Fruit fly (Drosophila melanogaster) whole organism, embryonic: Measurements from ENCODE around the gene Setx.

Source experiments
- BEAF-32 ChIP-seq: fragments of 200-800 bp; sonication (Bioruptor generic); optimal IDR thresholded peaks from 3 replicates; lab custom pipeline; 2017; ENCODE audit warnings: missing biosample characterization, missing genetic modification characterization, mild to moderate bottlenecking, moderate library complexity, missing genetic modification reagents
- Bdp1 ChIP-seq: fragments of 200-800 bp; sonication (Bioruptor generic); optimal IDR thresholded peaks from 3 replicates; lab custom pipeline; 2016; ENCODE audit warnings: missing biosample characterization, missing genetic modification characterization
- CG13775 ChIP-seq: fragments of 200-800 bp; sonication (Bioruptor generic); optimal IDR thresholded peaks from 3 replicates; lab custom pipeline; 2017; ENCODE audit warnings: missing biosample characterization, mild to moderate bottlenecking, missing genetic modification characterization
- CG14014 ChIP-seq: fragments of 200-800 bp; sonication (Bioruptor generic); IDR thresholded peaks from 2 replicates; pipeline ENCODE4 v1.3.6; 2022; ENCODE audit warnings: missing biosample characterization, missing genetic modification characterization
- CG1529 ChIP-seq: fragments of 200-800 bp; sonication (Bioruptor generic); optimal IDR thresholded peaks from 3 replicates; lab custom pipeline; 2018; ENCODE audit warnings: missing biosample characterization, missing genetic modification characterization
- CG15514 ChIP-seq: fragments of 200-800 bp; sonication (Bioruptor generic); optimal IDR thresholded peaks from 3 replicates; lab custom pipeline; 2017; ENCODE audit warnings: missing biosample characterization, missing genetic modification characterization, mild to moderate bottlenecking, moderate library complexity, missing genetic modification reagents
- CG18476 ChIP-seq: fragments of 200-800 bp; sonication (Bioruptor generic); optimal IDR thresholded peaks from 2 replicates; lab custom pipeline; 2016; ENCODE audit warnings: missing biosample characterization, mild to moderate bottlenecking, missing genetic modification characterization
- CG30403 ChIP-seq: fragments of 200-800 bp; sonication (Bioruptor generic); optimal IDR thresholded peaks from 3 replicates; lab custom pipeline; 2016; ENCODE audit warnings: missing biosample characterization, missing genetic modification characterization
- CG3847 ChIP-seq: fragments of 200-800 bp; sonication (Bioruptor generic); IDR thresholded peaks from 2 replicates; pipeline ENCODE4 v1.3.6; 2022; ENCODE audit warnings: missing biosample characterization, missing genetic modification characterization
- CG4424 ChIP-seq: fragments of 200-800 bp; sonication (Bioruptor generic); optimal IDR thresholded peaks from 3 replicates; lab custom pipeline; 2016; ENCODE audit warnings: missing biosample characterization, missing genetic modification characterization
- CG9437 ChIP-seq: fragments of 200-800 bp; sonication (Bioruptor generic); optimal IDR thresholded peaks from 2 replicates; lab custom pipeline; 2018; ENCODE audit warnings: missing biosample characterization, mild to moderate bottlenecking, missing genetic modification characterization
- CoRest ChIP-seq: fragments of 200-800 bp; sonication (Bioruptor generic); optimal IDR thresholded peaks from 3 replicates; lab custom pipeline; 2018; ENCODE audit warnings: missing biosample characterization, mild to moderate bottlenecking, missing genetic modification characterization, moderate library complexity
- Deaf1 ChIP-seq: fragments of 200-800 bp; optimal IDR thresholded peaks from 3 replicates; lab custom pipeline; 2019; ENCODE audit warnings: missing biosample characterization, mild to moderate bottlenecking, missing genetic modification characterization, moderate library complexity
- HmgZ ChIP-seq: fragments of 200-800 bp; sonication (Bioruptor generic); optimal IDR thresholded peaks from 2 replicates; lab custom pipeline; 2018; ENCODE audit warnings: missing biosample characterization, mild to moderate bottlenecking, missing genetic modification characterization
- MESR4 ChIP-seq: fragments of 200-800 bp; sonication (Bioruptor generic); optimal IDR thresholded peaks from 2 replicates; lab custom pipeline; 2018; ENCODE audit warnings: missing biosample characterization, mild to moderate bottlenecking, missing genetic modification characterization, moderate library complexity
- Mad ChIP-seq: fragments of 200-800 bp; sonication (Bioruptor generic); optimal IDR thresholded peaks from 2 replicates; lab custom pipeline; 2016; ENCODE audit warnings: missing biosample characterization, missing genetic modification characterization
- Meics ChIP-seq: fragments of 200-800 bp; sonication (Bioruptor generic); optimal IDR thresholded peaks from 2 replicates; lab custom pipeline; 2017; ENCODE audit warnings: missing biosample characterization, mild to moderate bottlenecking, missing genetic modification characterization
- Pdp1 ChIP-seq, 2 experiments: fragments of 200-800 bp; sonication (Bioruptor generic); optimal IDR thresholded peaks; 3 replicates each; lab custom pipeline; 2016; ENCODE audit warnings: missing biosample characterization in 2 of 2, missing genetic modification characterization in 2 of 2, mild to moderate bottlenecking in 1 of 2, moderate library complexity in 1 of 2
- YL-1 ChIP-seq: fragments of 200-800 bp; sonication (Bioruptor generic); optimal IDR thresholded peaks from 3 replicates; lab custom pipeline; 2017; ENCODE audit warnings: missing biosample characterization, mild to moderate bottlenecking, missing genetic modification characterization
- ac ChIP-seq: fragments of 200-800 bp; sonication (Bioruptor generic); optimal IDR thresholded peaks from 3 replicates; lab custom pipeline; 2017; ENCODE audit warnings: missing biosample characterization, mild to moderate bottlenecking, missing genetic modification characterization
- amos ChIP-seq: fragments of 200-800 bp; sonication (Bioruptor generic); IDR thresholded peaks from 2 replicates; pipeline ENCODE4 v1.3.6; 2022; ENCODE audit warnings: missing biosample characterization, missing genetic modification characterization; ENCODE audit not compliant: partially characterized antibody
- ap ChIP-seq: fragments of 200-800 bp; sonication (Bioruptor generic); IDR thresholded peaks from 2 replicates; pipeline ENCODE4 v1.3.6; 2022; ENCODE audit warnings: missing biosample characterization, missing genetic modification characterization
- ase ChIP-seq: fragments of 200-800 bp; sonication (Bioruptor generic); IDR thresholded peaks from 3 replicates; pipeline ENCODE4 v1.3.6; 2022; ENCODE audit warnings: missing biosample characterization, missing genetic modification characterization
- cg ChIP-seq: fragments of 200-800 bp; sonication (Bioruptor generic); optimal IDR thresholded peaks from 3 replicates; lab custom pipeline; 2019; ENCODE audit warnings: missing biosample characterization, mild to moderate bottlenecking, missing genetic modification characterization, moderate library complexity
- chif ChIP-seq, 2 experiments: fragments of 200-800 bp; sonication (Bioruptor generic); optimal IDR thresholded peaks; 3 replicates each; lab custom pipeline; 2016; ENCODE audit warnings: missing biosample characterization in 2 of 2, missing genetic modification characterization in 2 of 2
- chinmo ChIP-seq: fragments of 200-800 bp; sonication (Bioruptor generic); IDR thresholded peaks from 4 replicates; pipeline ENCODE4 v1.3.6; 2022; ENCODE audit warnings: missing biosample characterization, missing genetic modification characterization; ENCODE audit not compliant: partially characterized antibody
- crc ChIP-seq: fragments of 200-800 bp; sonication (Bioruptor generic); optimal IDR thresholded peaks from 2 replicates; lab custom pipeline; 2016; ENCODE audit warnings: missing biosample characterization, missing genetic modification characterization
- danr ChIP-seq: fragments of 200-800 bp; sonication (Bioruptor generic); IDR thresholded peaks from 2 replicates; pipeline ENCODE4 v1.3.6; 2022; ENCODE audit warnings: missing biosample characterization, missing genetic modification characterization
- dati ChIP-seq: fragments of 200-800 bp; sonication (Bioruptor generic); IDR thresholded peaks from 2 replicates; pipeline ENCODE4 v1.3.6; 2022; ENCODE audit warnings: missing biosample characterization, missing genetic modification characterization
- ems ChIP-seq: fragments of 200-800 bp; sonication (Bioruptor generic); optimal IDR thresholded peaks from 3 replicates; lab custom pipeline; 2016; ENCODE audit warnings: missing biosample characterization, missing genetic modification characterization
- gfzf ChIP-seq: fragments of 200-800 bp; sonication (Bioruptor generic); optimal IDR thresholded peaks from 2 replicates; lab custom pipeline; 2016; ENCODE audit warnings: missing biosample characterization, mild to moderate bottlenecking, missing genetic modification characterization, moderate library complexity
- gt ChIP-seq: fragments of 200-800 bp; sonication (Bioruptor generic); IDR thresholded peaks from 2 replicates; pipeline ENCODE4 v1.3.6; 2022; ENCODE audit warnings: missing biosample characterization, missing genetic modification characterization
- knrl ChIP-seq: fragments of 200-800 bp; sonication (Bioruptor generic); IDR thresholded peaks from 3 replicates; pipeline ENCODE4 v1.3.6; 2022; ENCODE audit warnings: missing biosample characterization, missing genetic modification characterization; ENCODE audit not compliant: partially characterized antibody
- lov ChIP-seq, 2 experiments: fragments of 200-800 bp in 1 of 2; fragments of >200 bp in 1 of 2; sonication (Bioruptor generic) in 1 of 2; IDR thresholded peaks in 1 of 2; optimal IDR thresholded peaks in 1 of 2; 2 replicates in 1 of 2; 3 replicates in 1 of 2; pipeline versions ENCODE4 v1.3.6 to Lab custom; 2017 to 2022; ENCODE audit warnings: missing biosample characterization in 1 of 2, missing genetic modification characterization in 1 of 2
- odd ChIP-seq: fragments of 200-800 bp; sonication (Bioruptor generic); optimal IDR thresholded peaks from 2 replicates; lab custom pipeline; 2017; ENCODE audit warnings: missing biosample characterization, mild to moderate bottlenecking, missing genetic modification characterization
- pfk ChIP-seq: fragments of 200-800 bp; sonication (Bioruptor generic); optimal IDR thresholded peaks from 2 replicates; lab custom pipeline; 2018; ENCODE audit warnings: missing biosample characterization, mild to moderate bottlenecking, missing genetic modification characterization, moderate library complexity
- pzg ChIP-seq: fragments of 200-800 bp; sonication (Bioruptor generic); optimal IDR thresholded peaks from 3 replicates; lab custom pipeline; 2018; ENCODE audit warnings: missing biosample characterization, mild to moderate bottlenecking, missing genetic modification characterization, moderate library complexity
- sens ChIP-seq: fragments of 200-800 bp; sonication (Bioruptor generic); peaks from one replicate; lab custom pipeline; 2016; ENCODE audit warnings: missing biosample characterization, missing genetic modification characterization
- sug ChIP-seq: fragments of 200-800 bp; optimal IDR thresholded peaks from 2 replicates; lab custom pipeline; 2019; ENCODE audit warnings: missing biosample characterization, mild to moderate bottlenecking, missing genetic modification characterization, moderate library complexity
- trem ChIP-seq: fragments of 200-800 bp; optimal IDR thresholded peaks from 3 replicates; lab custom pipeline; 2019; ENCODE audit warnings: missing biosample characterization, mild to moderate bottlenecking, missing genetic modification characterization, moderate library complexity
- yki ChIP-seq: fragments of >200 bp; optimal IDR thresholded peaks from 3 replicates; lab custom pipeline; 2018
- zfh2 ChIP-seq: fragments of 200-800 bp; sonication (Bioruptor generic); optimal IDR thresholded peaks from 2 replicates; lab custom pipeline; 2016; ENCODE audit warnings: missing biosample characterization, missing genetic modification characterization

The Setx gene

dm6 chr3L:8175818-8176217 lies 38.5 kb upstream of the Setx start, which contains the start of gene RecQ4 (continued):
- no peak for TF ChIP-seq CG9437
- TF ChIP-seq CG30403 (GFP tag; lab: Kevin White, UChicago): peak; percentile 26
- peak; percentile 17 for TF ChIP-seq ems (GFP tag; lab: Kevin White, UChicago)
- TF ChIP-seq dati (GFP tag; lab: Robert Waterston, UW): no peak
- TF ChIP-seq Pdp1 (GFP tag; optimal IDR thresholded peaks at IDR 0.05; lab: Kevin White, UChicago): no peak
- peak; percentile 36 for TF ChIP-seq BEAF-32 (GFP tag; lab: Kevin White, UChicago)
- TF ChIP-seq cg (GFP tag; lab: Kevin White, UChicago): peak; percentile 47
- TF ChIP-seq crc: no peak
- TF ChIP-seq chinmo (GFP tag; lab: Robert Waterston, UW): 0 out of 4 replicates have a peak, but pooled peaks have one; percentile 37
- TF ChIP-seq CG3847 (GFP tag; lab: Robert Waterston, UW): peak; percentile 87
- 0 out of 2 replicates have a peak, but pooled peaks have one; percentile 19 for TF ChIP-seq CG14014 (GFP tag; lab: Robert Waterston, UW)
- peak; percentile 62 for TF ChIP-seq CG15514
- TF ChIP-seq YL-1 (GFP tag; lab: Kevin White, UChicago): peak; percentile 40
- no peak for TF ChIP-seq Bdp1 (GFP tag; lab: Kevin White, UChicago)
- TF ChIP-seq knrl (GFP tag; lab: Robert Waterston, UW): peak; percentile 26; the same call in 1 of the 3 replicates
- peak; percentile 81 for TF ChIP-seq pzg (GFP tag; lab: Kevin White, UChicago)
- no peak for TF ChIP-seq lov (optimal IDR thresholded peaks at IDR 0.05; lab: Kevin White, UChicago)
- no peak for TF ChIP-seq lov (GFP tag; IDR thresholded peaks at IDR 0.05; lab: Robert Waterston, UW)
- no peak for TF ChIP-seq CG18476 (GFP tag; lab: Kevin White, UChicago)
- no peak for TF ChIP-seq yki (lab: Kevin White, UChicago)
- TF ChIP-seq amos (GFP tag; lab: Robert Waterston, UW): peak; percentile 54
- no peak for TF ChIP-seq Meics (GFP tag; lab: Kevin White, UChicago)
- TF ChIP-seq gfzf (GFP tag; lab: Kevin White, UChicago): peak; percentile 44
- no peak for TF ChIP-seq CG13775 (GFP tag; lab: Kevin White, UChicago)
- no peak for TF ChIP-seq ap
- TF ChIP-seq trem (tag; lab: Kevin White, UChicago): peak; percentile 36
- peak; percentile 4 for TF ChIP-seq MESR4 (GFP tag; lab: Kevin White, UChicago)
- TF ChIP-seq CoRest (tag; lab: Kevin White, UChicago): peak; percentile 35
- no peak for TF ChIP-seq danr (GFP tag; lab: Robert Waterston, UW)
- TF ChIP-seq chif (GFP tag; optimal IDR thresholded peaks at IDR 0.05; lab: Kevin White, UChicago): no peak
- no peak for TF ChIP-seq ase (GFP tag; lab: Robert Waterston, UW)
- peak; percentile 18 for TF ChIP-seq Mad (GFP tag; lab: Kevin White, UChicago)
- TF ChIP-seq CG4424 (GFP tag; lab: Kevin White, UChicago): no peak
- TF ChIP-seq zfh2: peak; percentile 10
- TF ChIP-seq pfk (GFP tag; lab: Kevin White, UChicago): no peak
- peak; percentile 13 for TF ChIP-seq ac (GFP tag; lab: Kevin White, UChicago)
- TF ChIP-seq HmgZ (tag; lab: Kevin White, UChicago): peak; percentile 40

- TF ChIP-seq chinmo (GFP tag; lab: Robert Waterston, UW) (0 out of 4 replicates have a peak, but pooled peaks have one; percentile 50), CG1529 (GFP tag; lab: Kevin White, UChicago) (no peak), danr (GFP tag; lab: Robert Waterston, UW) (no peak), CG3847 (GFP tag; lab: Robert Waterston, UW) (no peak), sens (GFP tag; lab: Kevin White, UChicago) (peak; percentile 21), Deaf1 (tag; lab: Kevin White, UChicago) (peak; percentile 67), odd (GFP tag; lab: Kevin White, UChicago) (no peak), sug (tag; lab: Kevin White, UChicago) (no peak), gt (GFP tag; lab: Robert Waterston, UW) (no peak)
- TF ChIP-seq, all 482 proteins: peak for 3
Observed at dm6 chr3L:8165436-8165835, 28.1 kb upstream of the Setx start, which contains the start of gene CG13675. Gene CG13675, minus strand, starts transcription at chr3L:8165518.
